Worm (Caenorhabditis elegans): ENCODE data around the gene C01C4.3.

The C01C4.3 gene

ce11 chrX:3697623-3698022, 920 bp downstream of the C01C4.3 start (continued):
- TF ChIP-seq hif-1 (tag; optimal IDR thresholded peaks at IDR 0.05), result peak in 1 of 2 experiments; percentile 62
- peak; percentile 88 for TF ChIP-seq arid-1 (GFP tag; conservative IDR thresholded peaks at IDR 0.05)
- peak; percentile 84 for TF ChIP-seq Y105C5A.15 (GFP tag; IDR thresholded peaks at IDR 0.05)
- peak; percentile 68 for TF ChIP-seq aha-1 (tag)
- peak; percentile 52; the same call in 1 of the 2 replicates for TF ChIP-seq mxl-2 (GFP tag; conservative IDR thresholded peaks at IDR 0.05)
- no peak for TF ChIP-seq R02D3.7 (tag; optimal IDR thresholded peaks at IDR 0.05)
- no peak for TF ChIP-seq jun-1 (tag; optimal IDR thresholded peaks at IDR 0.05)
- TF ChIP-seq pqm-1 (tag; optimal IDR thresholded peaks at IDR 0.05), result no peak
- TF ChIP-seq daf-19 (GFP tag; conservative IDR thresholded peaks at IDR 0.05), result 0 out of 2 replicates have a peak, but pooled peaks have one; percentile 62
- TF ChIP-seq ztf-7 (tag; optimal IDR thresholded peaks at IDR 0.05), result peak; percentile 59
- TF ChIP-seq sdz-12 (GFP tag; optimal IDR thresholded peaks at IDR 0.05), result no peak
- TF ChIP-seq hlh-30 (tag; optimal IDR thresholded peaks at IDR 0.05; ENCODE audit: insufficient read depth), result peak; percentile 66
- peak; percentile 73 for TF ChIP-seq rbr-2 (tag; optimal IDR thresholded peaks at IDR 0.05)
- peak; percentile 20 for TF ChIP-seq zfp-2 (tag; optimal IDR thresholded peaks at IDR 0.05)
- no peak for TF ChIP-seq ama-1 (optimal IDR thresholded peaks at IDR 0.05)
- TF ChIP-seq zag-1 (tag; optimal IDR thresholded peaks at IDR 0.05), result no peak
- TF ChIP-seq lim-7 (GFP tag; IDR thresholded peaks at IDR 0.05), result peak; percentile 97
- TF ChIP-seq set-16 (GFP tag; IDR thresholded peaks at IDR 0.05), result peak; percentile 42
- TF ChIP-seq vab-7 (GFP tag; IDR thresholded peaks at IDR 0.05), result peak; percentile 97
- TF ChIP-seq php-3 (GFP tag; IDR thresholded peaks at IDR 0.05), result peak; percentile 79
- peak; percentile 3 for TF ChIP-seq fkh-10 (GFP tag; optimal IDR thresholded peaks at IDR 0.05)
- TF ChIP-seq nhr-41 (GFP tag; IDR thresholded peaks at IDR 0.05), result peak; percentile 85

ce11 chrX:3701861-3702260, 5.2 kb downstream of the C01C4.3 start:
- TF ChIP-seq nhr-10 (tag; optimal IDR thresholded peaks at IDR 0.05) (no peak), aha-1 (tag) (peak; percentile 95)

DNA sequence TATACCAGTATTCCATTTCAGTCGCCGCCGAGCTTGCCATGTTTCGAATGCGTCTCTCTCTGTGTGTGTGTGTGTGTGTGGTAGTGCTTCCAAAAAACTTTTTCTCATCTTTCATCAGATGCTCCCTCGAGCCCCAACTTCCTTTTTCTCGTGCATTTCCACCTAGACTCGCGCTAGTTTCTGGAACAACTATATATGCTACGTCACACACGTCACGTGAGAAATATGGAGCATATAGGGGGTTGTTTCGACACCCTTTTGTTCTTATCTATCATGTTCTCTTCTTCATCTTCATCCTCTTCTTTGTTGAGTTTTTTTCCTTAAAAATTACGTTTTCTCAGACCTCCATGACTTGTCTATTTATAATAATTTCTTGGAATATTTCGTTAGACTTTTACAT, 8.6 kb downstream of the C01C4.3 start:
- 0 out of 2 replicates have a peak, but pooled peaks have one; percentile 20 for TF ChIP-seq ceh-20 (GFP tag; IDR thresholded peaks at IDR 0.05)
- peak; percentile 68 for TF ChIP-seq hlh-30 (tag; optimal IDR thresholded peaks at IDR 0.05; ENCODE audit: insufficient read depth)
- peak in 1 of 2 experiments; percentile 94 for TF ChIP-seq unc-62 (GFP tag; optimal IDR thresholded peaks at IDR 0.05 in 1 of 2)
- TF ChIP-seq unc-62 (tag; optimal IDR thresholded peaks at IDR 0.05), result no peak
- TF ChIP-seq ceh-32 (tag; optimal IDR thresholded peaks at IDR 0.05; ENCODE audit: poor library complexity), result no peak
- no peak for TF ChIP-seq php-3 (GFP tag; IDR thresholded peaks at IDR 0.05)
- TF ChIP-seq lsy-2 (tag; optimal IDR thresholded peaks at IDR 0.05), result peak in 1 of 2 experiments; percentile 15

DNA sequence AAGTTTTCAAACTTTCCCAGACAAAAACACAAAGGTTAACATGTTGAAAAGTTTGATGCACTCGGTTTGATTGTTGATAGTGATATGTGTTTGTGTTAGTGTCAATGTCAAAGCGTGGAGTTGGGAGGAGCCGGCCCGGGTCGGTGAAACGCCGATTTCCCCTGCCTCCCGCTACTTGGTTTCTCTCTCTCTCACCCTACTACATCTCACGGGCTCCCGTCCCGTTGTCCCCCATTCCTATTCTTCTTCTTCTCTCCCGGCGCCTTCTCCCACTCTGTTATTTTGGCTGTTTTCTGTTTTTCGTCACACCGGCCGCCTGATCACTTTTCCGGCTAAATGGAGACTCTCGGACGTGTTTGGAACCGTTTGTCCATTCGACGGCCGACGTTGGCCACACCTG, 9.6 kb downstream of the C01C4.3 start:
- TF ChIP-seq daf-16 (GFP tag; optimal IDR thresholded peaks at IDR 0.05) (peak in 1 of 2 experiments; percentile 64), daf-16 (tag; optimal IDR thresholded peaks at IDR 0.05) (no peak), Y75B8A.6 (GFP tag; IDR thresholded peaks at IDR 0.05) (no peak), pqm-1 (tag; optimal IDR thresholded peaks at IDR 0.05) (no peak), Y105C5A.15 (GFP tag; IDR thresholded peaks at IDR 0.05) (no peak), set-16 (GFP tag; IDR thresholded peaks at IDR 0.05) (peak; percentile 58; the same call in 1 of the 2 replicates), cey-2 (tag; optimal IDR thresholded peaks at IDR 0.05; ENCODE audit: borderline replicate concordance, insufficient read depth) (no peak), mxl-3 (GFP tag; optimal IDR thresholded peaks at IDR 0.05) (no peak), ceh-20 (GFP tag; IDR thresholded peaks at IDR 0.05) (no peak)

ce11 chrX:3709747-3710146, 13.0 kb downstream of the C01C4.3 start:
- peak in 1 of 2 experiments; percentile 55 for TF ChIP-seq daf-16 (GFP tag; optimal IDR thresholded peaks at IDR 0.05)
- TF ChIP-seq daf-16 (tag; optimal IDR thresholded peaks at IDR 0.05), result no peak
- TF ChIP-seq nhr-42 (GFP tag; IDR thresholded peaks at IDR 0.05), result no peak
